Worm (Caenorhabditis elegans): ENCODE data around the gene cest-34.

DNA sequence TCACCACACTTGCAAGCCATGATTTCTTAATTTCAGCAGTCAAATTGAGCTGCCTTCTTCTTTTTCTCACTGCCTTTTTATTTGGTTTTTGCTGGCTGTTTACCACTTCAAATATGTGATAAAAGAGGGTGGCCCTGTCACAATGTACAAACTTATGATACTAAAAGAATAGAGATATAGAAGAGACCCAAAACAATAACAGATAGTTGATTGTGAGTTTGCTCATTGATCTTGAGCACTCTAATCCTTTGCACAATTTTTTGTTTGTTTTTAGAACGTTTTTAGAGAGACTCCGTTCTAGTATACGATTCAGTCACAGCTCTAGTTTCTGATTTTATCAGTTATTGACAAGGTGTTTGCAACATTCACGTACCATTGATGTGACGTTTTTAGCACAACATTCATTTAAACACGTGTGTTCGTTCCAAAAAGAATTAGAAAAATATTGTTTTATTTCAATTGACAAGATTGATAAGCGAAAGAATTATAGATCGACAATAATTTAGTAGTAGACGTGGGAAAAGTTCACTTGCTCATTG lies 15.3 kb downstream of the cest-34 start, which contains the start of gene mtl-1:
- TF ChIP-seq pros-1 (tag; optimal IDR thresholded peaks at IDR 0.05) (no peak), sdc-2 (tag; optimal IDR thresholded peaks at IDR 0.05) (no peak), mec-3 (tag; optimal IDR thresholded peaks at IDR 0.05; ENCODE audit: borderline replicate concordance) (no peak), F13H6.1 (tag; optimal IDR thresholded peaks at IDR 0.05) (no peak), elt-4 (tag; optimal IDR thresholded peaks at IDR 0.05) (no peak), unc-42 (tag; optimal IDR thresholded peaks at IDR 0.05) (no peak), C08G9.2 (tag; optimal IDR thresholded peaks at IDR 0.05) (no peak), nfya-1 (tag; optimal IDR thresholded peaks at IDR 0.05) (no peak), ama-1 (optimal IDR thresholded peaks at IDR 0.05) (no peak), ceh-30 (tag; optimal IDR thresholded peaks at IDR 0.05) (no peak), hlh-13 (GFP tag; optimal IDR thresholded peaks at IDR 0.05) (no peak), pha-2 (tag; optimal IDR thresholded peaks at IDR 0.05) (no peak)

All from whole organism, late embryonic.